Fruit fly (Drosophila melanogaster): Measurements from ENCODE around the gene Leash.

dm6 chr3R:10849515-10849973 lies 35.8 kb upstream of the Leash start, which contains the start of gene CG42394:
- no peak for TF ChIP-seq CG8478 (optimal IDR thresholded peaks at IDR 0.05)
- TF ChIP-seq CTCF (optimal IDR thresholded peaks at IDR 0.05), result no peak
